Worm (Caenorhabditis elegans) whole organism, midembryonic: ENCODE data around the gene mon-2.
"Not testable (repeated sequence)": the region's sequence is repeated elsewhere in the genome, so short reads cannot be mapped to it uniquely, and the experiment has no call there.

Experiments used
- T22C8.4 ChIP-seq: fragments of 200-800 bp; sonication (Bioruptor generic); IDR thresholded peaks from 2 replicates; pipeline ENCODE4 v1.3.6; 2022; ENCODE audit warnings: missing genetic modification characterization, missing compliant biosample characterization
- cog-1 ChIP-seq: sonication (generic microtip); optimal IDR thresholded peaks from 2 replicates; lab custom pipeline; 2016; ENCODE audit warnings: missing genetic modification characterization, missing compliant biosample characterization
- flt-1 ChIP-seq: fragments of 200-800 bp; sonication (Bioruptor generic); IDR thresholded peaks from 2 replicates; pipeline ENCODE4 v1.3.6; 2022; ENCODE audit warnings: missing genetic modification characterization, missing compliant biosample characterization
- klf-2 ChIP-seq: fragments of 200-800 bp; sonication (Bioruptor generic); conservative IDR thresholded peaks from 2 replicates; pipeline ENCODE4 v1.3.6; 2022; ENCODE audit warnings: missing genetic modification reagents, missing genetic modification characterization, missing compliant biosample characterization
- med-1 ChIP-seq: sonication (generic microtip); optimal IDR thresholded peaks from 2 replicates; lab custom pipeline; 2017; ENCODE audit warnings: missing genetic modification characterization, mild to moderate bottlenecking, missing compliant biosample characterization, antibody characterized with exemption, missing genetic modification reagents; ENCODE audit not compliant: insufficient read depth
- ref-1 ChIP-seq: fragments of 200-800 bp; sonication (Bioruptor generic); conservative IDR thresholded peaks from 2 replicates; pipeline ENCODE4 v1.3.6; 2022; ENCODE audit warnings: missing genetic modification reagents, missing genetic modification characterization, missing compliant biosample characterization
- tab-1 ChIP-seq: fragments of 200-800 bp; sonication (Bioruptor generic); IDR thresholded peaks from 2 replicates; pipeline ENCODE4 v1.3.6; 2022; ENCODE audit warnings: missing genetic modification characterization, missing compliant biosample characterization
- ztf-23 ChIP-seq: fragments of 200-800 bp; sonication (Bioruptor generic); IDR thresholded peaks from 2 replicates; pipeline ENCODE4 v1.3.6; 2022; ENCODE audit warnings: missing genetic modification reagents, missing genetic modification characterization, missing compliant biosample characterization
- ztf-29 ChIP-seq: fragments of 200-800 bp; sonication (Bioruptor generic); IDR thresholded peaks from 2 replicates; pipeline ENCODE4 v1.3.6; 2022; ENCODE audit warnings: missing genetic modification reagents, missing genetic modification characterization, missing compliant biosample characterization

Gene mon-2

DNA sequence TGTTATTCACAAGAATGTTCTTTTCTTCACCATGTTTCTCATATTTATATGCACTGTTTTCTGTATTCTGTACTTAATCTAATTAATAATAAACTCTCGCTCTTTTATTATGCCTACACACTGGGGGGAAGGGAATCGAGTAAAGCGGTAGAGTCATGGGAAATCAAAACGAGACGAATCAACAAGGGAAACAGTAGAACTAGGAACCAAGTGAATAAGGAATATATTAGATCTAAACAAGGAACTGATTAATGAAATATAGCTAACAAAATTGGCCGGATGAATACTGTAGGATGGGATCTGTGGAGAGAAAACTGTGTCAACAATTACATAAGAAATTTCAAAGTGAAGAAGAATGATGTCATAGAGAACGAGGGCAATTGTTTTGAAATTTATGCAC is 38.4 kb downstream of the mon-2 start:
- TF ChIP-seq ztf-29 (GFP tag; lab: Robert Waterston, UW) (no peak), klf-2 (GFP tag; lab: Robert Waterston, UW) (no peak), flt-1 (no peak), T22C8.4 (no peak), cog-1 (tag; lab: Kevin White, UChicago) (no peak), med-1 (GFP tag; lab: Kevin White, UChicago) (no peak), tab-1 (GFP tag; lab: Robert Waterston, UW) (no peak)

DNA sequence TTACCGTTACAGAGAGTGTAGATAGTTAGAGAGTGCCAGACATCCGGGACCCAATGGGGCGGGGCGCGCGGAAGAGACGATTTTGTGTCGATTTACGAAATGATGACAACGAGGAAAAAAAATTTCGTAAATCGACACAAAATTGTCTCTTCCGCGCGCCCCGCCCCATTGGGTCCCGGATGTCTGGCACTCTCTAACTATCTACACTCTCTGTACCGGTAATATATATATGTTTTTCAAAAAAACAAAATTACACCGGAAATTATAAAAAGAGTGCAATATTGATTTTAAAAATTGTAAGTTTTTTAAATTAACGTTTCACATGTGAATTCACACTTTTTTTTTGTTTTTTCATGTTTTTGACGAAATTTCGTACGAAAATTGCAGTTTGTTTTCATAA is 41.5 kb downstream of the mon-2 start, which contains the start of gene B0001.4:
Gene B0001.4, minus strand, starts transcription at position 101 of the 400 bp plus-strand sequence.
- not testable (repeated sequence) for TF ChIP-seq klf-2 (GFP tag; lab: Robert Waterston, UW); ref-1; med-1 (GFP tag; lab: Kevin White, UChicago)

DNA sequence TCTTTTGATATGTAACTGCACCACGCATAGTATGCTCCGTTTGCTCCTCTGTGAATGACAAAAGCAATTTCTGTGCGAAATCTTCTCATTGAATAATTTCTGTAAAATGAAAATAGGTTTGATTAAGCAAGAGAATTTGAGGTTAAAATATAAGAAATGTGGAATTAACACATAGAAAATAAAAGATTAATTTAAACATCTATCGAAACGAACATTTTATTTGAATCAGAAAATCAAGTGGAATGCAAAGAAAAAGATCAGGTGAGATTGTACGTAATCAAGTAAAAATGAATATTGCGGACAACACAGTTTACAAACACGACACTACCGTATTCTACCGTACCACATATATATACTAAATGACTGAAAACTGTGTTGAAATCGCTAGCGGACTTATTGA is 44.4 kb downstream of the mon-2 start, which contains the start of gene B0001.8:
Gene B0001.8, minus strand, starts transcription at position 101 of the 400 bp plus-strand sequence.
- no peak for TF ChIP-seq T22C8.4
- TF ChIP-seq med-1 (GFP tag; lab: Kevin White, UChicago): no peak
- TF ChIP-seq ztf-29 (GFP tag; lab: Robert Waterston, UW): no peak
- no peak for TF ChIP-seq cog-1 (tag; lab: Kevin White, UChicago)
- no peak for TF ChIP-seq ref-1
- TF ChIP-seq ztf-23 (GFP tag; lab: Robert Waterston, UW): no peak
- no peak for TF ChIP-seq tab-1 (GFP tag; lab: Robert Waterston, UW)

DNA sequence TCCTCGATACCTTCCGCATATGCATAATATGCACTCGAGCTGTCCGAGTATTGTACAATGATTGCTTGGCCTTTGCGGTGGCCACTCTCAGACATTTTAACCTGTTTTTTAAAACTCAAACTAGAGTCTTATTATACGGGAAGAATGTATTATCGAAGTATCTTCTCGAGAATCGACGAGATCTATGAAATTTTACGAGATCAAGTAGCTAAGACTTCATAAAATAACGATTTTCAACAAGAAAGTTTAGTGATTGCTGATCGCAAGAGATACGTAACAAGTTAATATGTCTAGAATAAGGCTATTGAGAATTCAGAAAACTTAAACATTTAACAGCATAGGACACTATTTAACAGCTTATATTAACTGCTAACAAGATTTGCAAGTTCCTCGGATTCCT is 46.7 kb downstream of the mon-2 start, which contains the start of gene B0001.5:
Gene B0001.5, minus strand, starts transcription at position 101 of the 400 bp plus-strand sequence.
- TF ChIP-seq ref-1 (no peak), flt-1 (no peak), med-1 (GFP tag; lab: Kevin White, UChicago) (no peak), ztf-23 (GFP tag; lab: Robert Waterston, UW) (no peak), klf-2 (GFP tag; lab: Robert Waterston, UW) (no peak), ztf-29 (GFP tag; lab: Robert Waterston, UW) (no peak), T22C8.4 (no peak), tab-1 (GFP tag; lab: Robert Waterston, UW) (no peak), cog-1 (tag; lab: Kevin White, UChicago) (no peak)

DNA sequence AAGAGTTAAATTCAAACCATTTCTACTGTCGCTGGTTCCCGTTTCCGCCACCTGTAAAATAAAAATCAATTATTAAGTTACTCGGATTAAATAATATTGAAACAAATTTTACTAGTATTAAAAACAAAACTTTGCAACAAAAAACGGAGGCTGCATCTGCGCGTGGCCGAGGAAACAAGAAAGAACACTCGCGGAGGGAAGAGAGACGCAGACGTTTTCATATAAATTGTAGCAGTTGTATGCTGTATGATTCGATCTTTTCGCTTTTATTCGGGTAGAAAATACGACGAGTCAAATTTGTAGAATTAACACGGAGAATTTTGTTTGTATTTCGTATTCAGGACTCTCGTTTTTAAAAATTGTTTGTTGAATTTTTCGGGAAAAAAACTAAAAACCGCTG is 49.1 kb downstream of the mon-2 start, which contains the start of gene B0001.3:
Gene B0001.3, minus strand, starts transcription at position 55 of the 400 bp plus-strand sequence.
- TF ChIP-seq med-1 (GFP tag; lab: Kevin White, UChicago): no peak
- TF ChIP-seq T22C8.4: no peak
- no peak for TF ChIP-seq klf-2 (GFP tag; lab: Robert Waterston, UW)
- no peak for TF ChIP-seq flt-1
- TF ChIP-seq tab-1 (GFP tag; lab: Robert Waterston, UW): no peak
- TF ChIP-seq cog-1 (tag; lab: Kevin White, UChicago): no peak
- no peak for TF ChIP-seq ref-1
- no peak for TF ChIP-seq ztf-29 (GFP tag; lab: Robert Waterston, UW)
- TF ChIP-seq ztf-23 (GFP tag; lab: Robert Waterston, UW): no peak

DNA sequence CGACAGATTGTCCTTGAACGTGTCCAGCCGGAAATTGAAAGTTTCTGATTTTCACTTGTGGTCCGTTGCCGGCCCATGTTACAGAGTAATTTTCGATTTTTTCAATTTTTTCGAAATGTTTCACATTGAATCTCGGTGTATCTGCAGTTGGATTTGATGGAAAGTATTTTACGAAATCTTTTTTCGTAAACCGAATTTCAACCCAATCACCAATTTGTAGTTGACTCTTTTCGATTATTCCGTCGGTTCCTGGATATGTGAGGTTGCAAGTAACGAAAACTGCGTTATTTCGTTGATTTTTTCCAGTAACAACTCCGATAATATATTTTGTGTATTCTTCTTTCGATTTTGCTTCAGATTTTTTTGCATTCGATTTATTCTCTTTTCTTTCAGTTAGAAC is 53.0 kb downstream of the mon-2 start:
- no peak for TF ChIP-seq cog-1 (tag; lab: Kevin White, UChicago)

DNA sequence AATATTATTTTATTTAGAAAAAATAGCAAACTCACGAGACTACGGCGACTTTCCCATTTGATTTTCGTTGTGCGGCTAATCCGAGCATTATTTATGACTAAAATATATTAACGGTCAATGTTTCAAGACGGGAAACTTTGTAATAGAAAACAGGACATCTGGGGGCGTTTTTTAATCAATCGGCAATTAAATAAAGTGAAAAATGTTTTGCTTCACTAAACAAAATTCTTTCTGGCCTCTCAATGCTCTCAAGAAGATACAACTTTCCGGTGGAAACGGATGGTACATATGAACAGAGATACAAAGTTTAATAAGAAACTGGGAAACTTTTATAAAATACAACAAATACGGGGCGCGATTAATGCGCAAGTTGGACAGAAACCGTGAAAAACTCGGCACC is 54.3 kb downstream of the mon-2 start, which contains the start of gene B0001.2:
Gene B0001.2, minus strand, starts transcription at position 101 of the 400 bp plus-strand sequence.
- no peak for TF ChIP-seq klf-2 (GFP tag; lab: Robert Waterston, UW)

DNA sequence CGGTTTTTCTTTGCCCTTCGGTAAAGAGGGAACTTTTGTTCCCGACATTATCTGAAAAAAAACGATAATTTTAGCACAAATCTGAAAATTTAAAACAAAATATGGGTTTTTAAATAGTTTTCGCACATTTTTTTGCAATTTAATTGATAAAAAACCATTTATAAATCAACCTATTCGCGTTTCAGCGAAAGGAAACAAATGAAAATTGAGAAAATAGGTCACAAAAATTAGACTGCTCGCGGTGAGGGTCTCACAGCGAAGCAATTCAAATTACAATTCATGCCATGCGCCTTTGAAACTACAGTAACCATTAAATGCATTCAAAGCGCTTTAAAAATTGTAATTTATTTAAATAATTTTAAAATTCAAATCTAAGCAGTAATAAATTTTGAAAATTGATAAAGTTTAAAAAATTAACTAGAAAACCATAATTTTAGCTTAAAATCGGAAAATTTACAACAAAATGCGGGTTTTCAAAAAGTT is 57.7 kb downstream of the mon-2 start, which contains the start of gene B0001.7:
Gene B0001.7, minus strand, starts transcription at position 51 of the 483 bp plus-strand sequence.
- no peak for TF ChIP-seq ztf-29 (GFP tag; lab: Robert Waterston, UW)
- no peak for TF ChIP-seq med-1 (GFP tag; lab: Kevin White, UChicago)
- no peak for TF ChIP-seq T22C8.4
- TF ChIP-seq cog-1 (tag; lab: Kevin White, UChicago): no peak
- TF ChIP-seq tab-1 (GFP tag; lab: Robert Waterston, UW): no peak
- no peak for TF ChIP-seq klf-2 (GFP tag; lab: Robert Waterston, UW)
- no peak for TF ChIP-seq ztf-23 (GFP tag; lab: Robert Waterston, UW)
- TF ChIP-seq flt-1: no peak
- TF ChIP-seq ref-1: no peak
